Fruit fly (Drosophila melanogaster) whole organism, embryonic: Measurements from ENCODE around the gene SsRbeta.

Experiments
- Adf1 ChIP-seq: fragments of 200-800 bp; sonication (Bioruptor generic); IDR thresholded peaks from 2 replicates; pipeline ENCODE4 v1.3.6; 2022; ENCODE audit warnings: missing biosample characterization, missing genetic modification characterization
- CG10366 ChIP-seq: fragments of 200-800 bp; sonication (Bioruptor generic); IDR thresholded peaks from 2 replicates; pipeline ENCODE4 v1.3.6; 2022; ENCODE audit warnings: missing biosample characterization, missing genetic modification characterization
- CG10543 ChIP-seq: fragments of 200-800 bp; sonication (Bioruptor generic); optimal IDR thresholded peaks from 3 replicates; lab custom pipeline; 2017; ENCODE audit warnings: missing biosample characterization, mild to moderate bottlenecking, missing genetic modification characterization, moderate library complexity
- CG10979 ChIP-seq: fragments of 200-800 bp; sonication (Bioruptor generic); optimal IDR thresholded peaks from 2 replicates; lab custom pipeline; 2018; ENCODE audit warnings: missing biosample characterization, mild to moderate bottlenecking, missing genetic modification characterization, moderate library complexity
- CG11093 ChIP-seq: fragments of 200-800 bp; sonication (Bioruptor generic); IDR thresholded peaks from 3 replicates; pipeline ENCODE4 v1.3.6; 2022; ENCODE audit warnings: missing biosample characterization, missing genetic modification characterization
- CG11696 ChIP-seq: fragments of 200-800 bp; sonication (Bioruptor generic); IDR thresholded peaks from 2 replicates; pipeline ENCODE4 v1.3.6; 2022; ENCODE audit warnings: missing biosample characterization, missing genetic modification characterization
- CG13296 ChIP-seq: fragments of 200-800 bp; sonication (Bioruptor generic); optimal IDR thresholded peaks from 3 replicates; lab custom pipeline; 2018; ENCODE audit warnings: missing biosample characterization, mild to moderate bottlenecking, missing genetic modification characterization
- CG15269 ChIP-seq: fragments of 200-800 bp; sonication (Bioruptor generic); optimal IDR thresholded peaks from 2 replicates; lab custom pipeline; 2018; ENCODE audit warnings: missing biosample characterization, mild to moderate bottlenecking, missing genetic modification characterization, moderate library complexity
- CG18599 ChIP-seq: fragments of 200-800 bp; sonication (Bioruptor generic); optimal IDR thresholded peaks from 3 replicates; lab custom pipeline; 2017; ENCODE audit warnings: missing biosample characterization, missing genetic modification characterization, mild to moderate bottlenecking, moderate library complexity, missing genetic modification reagents
- CG6683 ChIP-seq: fragments of 200-800 bp; sonication (Bioruptor generic); optimal IDR thresholded peaks from 2 replicates; lab custom pipeline; 2017; ENCODE audit warnings: missing biosample characterization, mild to moderate bottlenecking, missing genetic modification characterization, missing genetic modification reagents
- CG7745 ChIP-seq: fragments of 200-800 bp; sonication (Bioruptor generic); optimal IDR thresholded peaks from 2 replicates; lab custom pipeline; 2018; ENCODE audit warnings: missing biosample characterization, mild to moderate bottlenecking, missing genetic modification characterization, moderate library complexity
- CG7786 ChIP-seq: fragments of 200-800 bp; sonication (Bioruptor generic); optimal IDR thresholded peaks from 2 replicates; lab custom pipeline; 2016; ENCODE audit warnings: missing biosample characterization, missing genetic modification characterization
- CG8290 ChIP-seq, 3 experiments: fragments of 200-800 bp; sonication (Bioruptor generic); optimal IDR thresholded peaks; 2 replicates each; lab custom pipeline; 2016 to 2019; ENCODE audit warnings: missing biosample characterization in 3 of 3, missing genetic modification characterization in 3 of 3, mild to moderate bottlenecking in 2 of 3, moderate library complexity in 1 of 3
- CrebB ChIP-seq: fragments of 200-800 bp; sonication (Bioruptor generic); optimal IDR thresholded peaks from 3 replicates; lab custom pipeline; 2018; ENCODE audit warnings: missing biosample characterization, mild to moderate bottlenecking, missing genetic modification characterization
- D ChIP-seq, 2 experiments: fragments of 200-800 bp in 1 of 2; fragments of >200 bp in 1 of 2; sonication (Bioruptor generic) in 1 of 2; optimal IDR thresholded peaks; 2 replicates in 1 of 2; 3 replicates in 1 of 2; lab custom pipeline; 2017; ENCODE audit warnings: mild to moderate bottlenecking in 1 of 2, missing biosample characterization in 1 of 2, missing genetic modification characterization in 1 of 2, missing genetic modification reagents in 1 of 2
- D19A ChIP-seq: fragments of 200-800 bp; optimal IDR thresholded peaks from 3 replicates; lab custom pipeline; 2019; ENCODE audit warnings: missing biosample characterization, mild to moderate bottlenecking, missing genetic modification characterization, moderate library complexity
- Dll ChIP-seq: fragments of 200-800 bp; sonication (Bioruptor generic); IDR thresholded peaks from 4 replicates; pipeline ENCODE4 v1.3.6; 2022; ENCODE audit warnings: missing biosample characterization, missing genetic modification characterization; ENCODE audit not compliant: partially characterized antibody
- Doc3 ChIP-seq: fragments of 200-800 bp; sonication (Bioruptor generic); IDR thresholded peaks from 3 replicates; pipeline ENCODE4 v1.3.6; 2022; ENCODE audit warnings: missing biosample characterization, missing genetic modification characterization; ENCODE audit not compliant: partially characterized antibody
- Drgx ChIP-seq: fragments of 200-800 bp; sonication (Bioruptor generic); IDR thresholded peaks from 2 replicates; pipeline ENCODE4 v1.3.6; 2022; ENCODE audit warnings: missing biosample characterization, missing genetic modification characterization
- Elba2 ChIP-seq: fragments of 200-800 bp; sonication (Bioruptor generic); optimal IDR thresholded peaks from 3 replicates; lab custom pipeline; 2016; ENCODE audit warnings: missing biosample characterization, missing genetic modification characterization
- H2.0 ChIP-seq: fragments of 200-800 bp; sonication (Bioruptor generic); IDR thresholded peaks from 2 replicates; pipeline ENCODE4 v1.3.6; 2022; ENCODE audit warnings: missing biosample characterization, missing genetic modification characterization
- Hey ChIP-seq: fragments of 200-800 bp; sonication (Bioruptor generic); optimal IDR thresholded peaks from 3 replicates; lab custom pipeline; 2018; ENCODE audit warnings: missing biosample characterization, mild to moderate bottlenecking, missing genetic modification characterization
- Hsf ChIP-seq: fragments of 200-800 bp; sonication (Bioruptor generic); optimal IDR thresholded peaks from 3 replicates; lab custom pipeline; 2016; ENCODE audit warnings: missing biosample characterization, missing genetic modification characterization
- Meics ChIP-seq: fragments of 200-800 bp; sonication (Bioruptor generic); optimal IDR thresholded peaks from 2 replicates; lab custom pipeline; 2017; ENCODE audit warnings: missing biosample characterization, mild to moderate bottlenecking, missing genetic modification characterization
- Mes4 ChIP-seq: fragments of 200-800 bp; sonication (Bioruptor generic); optimal IDR thresholded peaks from 2 replicates; lab custom pipeline; 2016; ENCODE audit warnings: missing biosample characterization, missing genetic modification characterization
- Myb ChIP-seq: fragments of 200-800 bp; sonication (Bioruptor generic); optimal IDR thresholded peaks from 2 replicates; lab custom pipeline; 2016; ENCODE audit warnings: missing biosample characterization, missing genetic modification characterization
- Oaz ChIP-seq: fragments of 200-800 bp; sonication (Bioruptor generic); IDR thresholded peaks from 2 replicates; pipeline ENCODE4 v1.3.6; 2022; ENCODE audit warnings: missing biosample characterization, missing genetic modification characterization
- Sry-δ ChIP-seq: fragments of 200-800 bp; sonication (Bioruptor generic); optimal IDR thresholded peaks from 2 replicates; lab custom pipeline; 2016; ENCODE audit warnings: missing biosample characterization, missing genetic modification characterization
- Stat92E ChIP-seq, 3 experiments: fragments of >200 bp in 2 of 3; fragments of 200-800 bp in 1 of 3; sonication (Bioruptor generic) in 1 of 3; optimal IDR thresholded peaks; 2 replicates each; lab custom pipeline; 2017 to 2019; ENCODE audit warnings: missing biosample characterization in 3 of 3, missing genetic modification characterization in 3 of 3, mild to moderate bottlenecking in 1 of 3, moderate library complexity in 1 of 3
- Taf1 ChIP-seq: fragments of 200-800 bp; sonication (Bioruptor generic); IDR thresholded peaks from 2 replicates; pipeline ENCODE4 v1.3.6; 2022; ENCODE audit warnings: missing biosample characterization, missing genetic modification characterization
- ara ChIP-seq: fragments of 200-800 bp; sonication (Bioruptor generic); IDR thresholded peaks from 2 replicates; pipeline ENCODE4 v1.3.6; 2022; ENCODE audit warnings: missing biosample characterization, missing genetic modification characterization
- cato ChIP-seq: fragments of 200-800 bp; sonication (Bioruptor generic); optimal IDR thresholded peaks from 2 replicates; lab custom pipeline; 2016; ENCODE audit warnings: missing biosample characterization, missing genetic modification characterization, borderline replicate concordance
- cg ChIP-seq: fragments of 200-800 bp; sonication (Bioruptor generic); optimal IDR thresholded peaks from 3 replicates; lab custom pipeline; 2019; ENCODE audit warnings: missing biosample characterization, mild to moderate bottlenecking, missing genetic modification characterization, moderate library complexity
- chinmo ChIP-seq: fragments of 200-800 bp; sonication (Bioruptor generic); IDR thresholded peaks from 4 replicates; pipeline ENCODE4 v1.3.6; 2022; ENCODE audit warnings: missing biosample characterization, missing genetic modification characterization; ENCODE audit not compliant: partially characterized antibody
- dimm ChIP-seq: fragments of 200-800 bp; sonication (Bioruptor generic); IDR thresholded peaks from 2 replicates; pipeline ENCODE4 v1.3.6; 2022; ENCODE audit warnings: missing biosample characterization, missing genetic modification characterization
- esg ChIP-seq: fragments of 200-800 bp; sonication (Bioruptor generic); conservative IDR thresholded peaks from 2 replicates; pipeline ENCODE4 v1.3.6; 2022; ENCODE audit warnings: missing biosample characterization, missing genetic modification characterization
- exex ChIP-seq: fragments of 200-800 bp; sonication (Bioruptor generic); optimal IDR thresholded peaks from 4 replicates; lab custom pipeline; 2018; ENCODE audit warnings: missing biosample characterization, mild to moderate bottlenecking, missing genetic modification characterization, moderate library complexity
- gcm2 ChIP-seq: fragments of 200-800 bp; sonication (Bioruptor generic); optimal IDR thresholded peaks from 2 replicates; lab custom pipeline; 2016; ENCODE audit warnings: missing biosample characterization, missing genetic modification characterization
- gt ChIP-seq: fragments of 200-800 bp; sonication (Bioruptor generic); IDR thresholded peaks from 2 replicates; pipeline ENCODE4 v1.3.6; 2022; ENCODE audit warnings: missing biosample characterization, missing genetic modification characterization
- hbn ChIP-seq: fragments of 200-800 bp; sonication (Bioruptor generic); IDR thresholded peaks from 2 replicates; pipeline ENCODE4 v1.3.6; 2022; ENCODE audit warnings: missing biosample characterization, missing genetic modification characterization; ENCODE audit not compliant: partially characterized antibody
- insv ChIP-seq, 2 experiments: fragments of 200-800 bp; sonication (Bioruptor generic); optimal IDR thresholded peaks; 3 replicates each; lab custom pipeline; 2016 to 2018; ENCODE audit warnings: missing biosample characterization in 2 of 2, missing genetic modification characterization in 2 of 2
- lbe ChIP-seq: fragments of 200-800 bp; sonication (Bioruptor generic); optimal IDR thresholded peaks from 2 replicates; lab custom pipeline; 2016; ENCODE audit warnings: missing biosample characterization, mild to moderate bottlenecking, missing genetic modification characterization
- mirr ChIP-seq: fragments of 200-800 bp; sonication (Bioruptor generic); optimal IDR thresholded peaks from 3 replicates; lab custom pipeline; 2018; ENCODE audit warnings: missing biosample characterization, mild to moderate bottlenecking, missing genetic modification characterization
- otp ChIP-seq: fragments of 200-800 bp; sonication (Bioruptor generic); IDR thresholded peaks from 3 replicates; pipeline ENCODE4, ENCODE4 v1.3.6; 2022; ENCODE audit warnings: missing biosample characterization, missing genetic modification characterization
- seq ChIP-seq: fragments of 200-800 bp; sonication (Bioruptor generic); IDR thresholded peaks from 2 replicates; pipeline ENCODE4 v1.3.6; 2022; ENCODE audit warnings: missing biosample characterization, missing genetic modification characterization
- shn ChIP-seq: fragments of 200-800 bp; sonication (Bioruptor generic); optimal IDR thresholded peaks from 3 replicates; lab custom pipeline; 2016; ENCODE audit warnings: missing biosample characterization, missing genetic modification characterization
- sima ChIP-seq: fragments of 200-800 bp; sonication (Bioruptor generic); optimal IDR thresholded peaks from 2 replicates; lab custom pipeline; 2016; ENCODE audit warnings: missing biosample characterization, missing genetic modification characterization
- tgo ChIP-seq: fragments of 200-800 bp; sonication (Bioruptor generic); IDR thresholded peaks from 3 replicates; pipeline ENCODE4 v1.3.6; 2022; ENCODE audit warnings: missing biosample characterization, missing genetic modification characterization
- tup ChIP-seq: fragments of 200-800 bp; sonication (Bioruptor generic); optimal IDR thresholded peaks from 2 replicates; lab custom pipeline; 2016; ENCODE audit warnings: missing biosample characterization, mild to moderate bottlenecking, missing genetic modification characterization, moderate library complexity

Gene SsRbeta

dm6 chr3L:16145931-16146538 is 16.6 kb downstream of the SsRbeta start:
- TF ChIP-seq Hsf (GFP tag; lab: Kevin White, UChicago) (no peak), CG11093 (GFP tag; lab: Robert Waterston, UW) (no peak), otp (GFP tag; lab: Robert Waterston, UW) (no peak), seq (GFP tag; lab: Robert Waterston, UW) (0 out of 2 replicates have a peak, but pooled peaks have one; percentile 9), Adf1 (peak; percentile 82), esg (GFP tag; lab: Robert Waterston, UW) (no peak), CG8290 (GFP tag; optimal IDR thresholded peaks at IDR 0.05; lab: Kevin White, UChicago) (no peak), CG8290 (tag; optimal IDR thresholded peaks at IDR 0.05; lab: Kevin White, UChicago) (no peak), tup (GFP tag; lab: Kevin White, UChicago) (no peak), Drgx (GFP tag; lab: Robert Waterston, UW) (no peak), shn (no peak), Stat92E (GFP tag; optimal IDR thresholded peaks at IDR 0.05; lab: Kevin White, UChicago) (no peak), sima (no peak), Doc3 (GFP tag; lab: Robert Waterston, UW) (no peak), CG15269 (tag; lab: Kevin White, UChicago) (no peak), cg (peak; percentile 40), CG10543 (GFP tag; lab: Kevin White, UChicago) (no peak), D19A (tag; lab: Kevin White, UChicago) (no peak), ara (no peak), gcm2 (GFP tag; lab: Kevin White, UChicago) (no peak), CG13296 (GFP tag; lab: Kevin White, UChicago) (no peak), Sry-δ (GFP tag; lab: Kevin White, UChicago) (no peak), hbn (no peak), CG6683 (no peak), insv (GFP tag; optimal IDR thresholded peaks at IDR 0.05; lab: Kevin White, UChicago) (no peak), exex (tag; lab: Kevin White, UChicago) (peak; percentile 60), Hey (tag; lab: Kevin White, UChicago) (no peak), H2.0 (GFP tag; lab: Robert Waterston, UW) (no peak), Meics (GFP tag; lab: Kevin White, UChicago) (no peak), dimm (no peak), cato (GFP tag; lab: Kevin White, UChicago) (no peak), Elba2 (no peak), Dll (no peak), CG18599 (GFP tag; lab: Kevin White, UChicago) (no peak), tgo (GFP tag; lab: Robert Waterston, UW) (no peak), mirr (GFP tag; lab: Kevin White, UChicago) (peak; percentile 1), lbe (no peak), CG10979 (tag; lab: Kevin White, UChicago) (no peak), gt (GFP tag; lab: Robert Waterston, UW) (no peak), Taf1 (GFP tag; lab: Robert Waterston, UW) (no peak), CG7745 (tag; lab: Kevin White, UChicago) (no peak), CG11696 (GFP tag; lab: Robert Waterston, UW) (no peak), Mes4 (no peak), Myb (GFP tag; lab: Kevin White, UChicago) (no peak), D (optimal IDR thresholded peaks at IDR 0.05; lab: Kevin White, UChicago) (no peak), D (GFP tag; optimal IDR thresholded peaks at IDR 0.05; lab: Kevin White, UChicago) (no peak), chinmo (GFP tag; lab: Robert Waterston, UW) (peak; percentile 84; the same call in 2 of the 4 replicates), CG10366 (GFP tag; lab: Robert Waterston, UW) (no peak), CrebB (tag; lab: Kevin White, UChicago) (no peak), CG7786 (GFP tag; lab: Kevin White, UChicago) (no peak), Oaz (no peak)
